Fruit fly (Drosophila melanogaster) whole organism, embryonic: ENCODE data around the gene SPARC.

Source experiments
- Awh ChIP-seq: fragments of 200-800 bp; sonication (Bioruptor generic); IDR thresholded peaks from 2 replicates; pipeline ENCODE4, ENCODE4 v1.3.6; 2022; ENCODE audit warnings: missing biosample characterization, missing genetic modification characterization
- B-H2 ChIP-seq: fragments of 200-800 bp; sonication (Bioruptor generic); optimal IDR thresholded peaks from 2 replicates; lab custom pipeline; 2018; ENCODE audit warnings: missing biosample characterization, mild to moderate bottlenecking, missing genetic modification characterization
- Blimp-1 ChIP-seq: fragments of 200-800 bp; sonication (Bioruptor generic); optimal IDR thresholded peaks from 3 replicates; lab custom pipeline; 2018; ENCODE audit warnings: missing biosample characterization, missing genetic modification characterization, mild to moderate bottlenecking, moderate library complexity, missing genetic modification reagents
- BtbVII ChIP-seq: fragments of 200-800 bp; sonication (Bioruptor generic); optimal IDR thresholded peaks from 3 replicates; lab custom pipeline; 2017; ENCODE audit warnings: missing biosample characterization, mild to moderate bottlenecking, missing genetic modification characterization
- C15 ChIP-seq: fragments of 200-800 bp; sonication (Bioruptor generic); IDR thresholded peaks from 3 replicates; pipeline ENCODE4 v1.3.6; 2022; ENCODE audit warnings: missing biosample characterization, missing genetic modification characterization
- CG1024 ChIP-seq: fragments of 200-800 bp; sonication (Bioruptor generic); IDR thresholded peaks from 2 replicates; pipeline ENCODE4 v1.3.6; 2022; ENCODE audit warnings: missing biosample characterization, missing genetic modification characterization
- CG10979 ChIP-seq: fragments of 200-800 bp; sonication (Bioruptor generic); optimal IDR thresholded peaks from 2 replicates; lab custom pipeline; 2018; ENCODE audit warnings: missing biosample characterization, mild to moderate bottlenecking, missing genetic modification characterization, moderate library complexity
- CG12299 ChIP-seq: fragments of 200-800 bp; sonication (Bioruptor generic); optimal IDR thresholded peaks from 2 replicates; lab custom pipeline; 2018; ENCODE audit warnings: missing biosample characterization, mild to moderate bottlenecking, missing genetic modification characterization
- CG12391 ChIP-seq: fragments of 200-800 bp; sonication (Bioruptor generic); optimal IDR thresholded peaks from 3 replicates; lab custom pipeline; 2018; ENCODE audit warnings: missing biosample characterization, mild to moderate bottlenecking, missing genetic modification characterization, moderate library complexity
- CG17829 ChIP-seq: fragments of 200-800 bp; optimal IDR thresholded peaks from 2 replicates; lab custom pipeline; 2019; ENCODE audit warnings: missing biosample characterization, mild to moderate bottlenecking, missing genetic modification characterization, moderate library complexity
- CG32767 ChIP-seq: fragments of 200-800 bp; sonication (Bioruptor generic); IDR thresholded peaks from 2 replicates; pipeline ENCODE4 v1.3.6; 2022; ENCODE audit warnings: missing biosample characterization, missing genetic modification characterization
- CG42726 ChIP-seq: fragments of 200-800 bp; sonication (Bioruptor generic); IDR thresholded peaks from 2 replicates; pipeline ENCODE4 v1.3.6; 2022; ENCODE audit warnings: missing biosample characterization, missing genetic modification characterization; ENCODE audit not compliant: partially characterized antibody
- CG4820 ChIP-seq: fragments of 200-800 bp; sonication (Bioruptor generic); optimal IDR thresholded peaks from 3 replicates; lab custom pipeline; 2016; ENCODE audit warnings: missing biosample characterization, missing genetic modification characterization
- CG7963 ChIP-seq: fragments of 200-800 bp; sonication (Bioruptor generic); IDR thresholded peaks from 3 replicates; pipeline ENCODE4 v1.3.6; 2022; ENCODE audit warnings: missing biosample characterization, missing genetic modification characterization; ENCODE audit not compliant: partially characterized antibody
- CG7987 ChIP-seq: fragments of 200-800 bp; sonication (Bioruptor generic); optimal IDR thresholded peaks from 2 replicates; lab custom pipeline; 2018; ENCODE audit warnings: missing biosample characterization, mild to moderate bottlenecking, missing genetic modification characterization, moderate library complexity
- CG8089 ChIP-seq: fragments of 200-800 bp; sonication (Bioruptor generic); optimal IDR thresholded peaks from 3 replicates; lab custom pipeline; 2016; ENCODE audit warnings: missing biosample characterization, missing genetic modification characterization
- CG8765 ChIP-seq: fragments of 200-800 bp; sonication (Bioruptor generic); IDR thresholded peaks from 2 replicates; pipeline ENCODE4 v1.3.6; 2022; ENCODE audit warnings: missing biosample characterization, missing genetic modification characterization
- CG8944 ChIP-seq: fragments of 200-800 bp; sonication (Bioruptor generic); optimal IDR thresholded peaks from 3 replicates; lab custom pipeline; 2016; ENCODE audit warnings: missing biosample characterization, missing genetic modification characterization
- Camta ChIP-seq: fragments of 200-800 bp; sonication (Bioruptor generic); optimal IDR thresholded peaks from 2 replicates; lab custom pipeline; 2016; ENCODE audit warnings: missing biosample characterization, missing genetic modification characterization
- D19B ChIP-seq: fragments of 200-800 bp; sonication (Bioruptor generic); optimal IDR thresholded peaks from 2 replicates; lab custom pipeline; 2017; ENCODE audit warnings: missing biosample characterization, mild to moderate bottlenecking, missing genetic modification characterization
- Doc3 ChIP-seq: fragments of 200-800 bp; sonication (Bioruptor generic); IDR thresholded peaks from 3 replicates; pipeline ENCODE4 v1.3.6; 2022; ENCODE audit warnings: missing biosample characterization, missing genetic modification characterization; ENCODE audit not compliant: partially characterized antibody
- Gsc ChIP-seq: fragments of 200-800 bp; sonication (Bioruptor generic); IDR thresholded peaks from 2 replicates; pipeline ENCODE4 v1.3.6; 2022; ENCODE audit warnings: missing biosample characterization, missing genetic modification characterization
- Hr51 ChIP-seq, 2 experiments: fragments of 200-800 bp; sonication (Bioruptor generic); optimal IDR thresholded peaks; 2 replicates in 1 of 2; 3 replicates in 1 of 2; lab custom pipeline; 2016 to 2018; ENCODE audit warnings: missing biosample characterization in 2 of 2, missing genetic modification characterization in 2 of 2, mild to moderate bottlenecking in 1 of 2, moderate library complexity in 1 of 2
- NC2β ChIP-seq: fragments of 200-800 bp; sonication (Bioruptor generic); optimal IDR thresholded peaks from 2 replicates; lab custom pipeline; 2016; ENCODE audit warnings: missing biosample characterization, missing genetic modification characterization
- Poxn ChIP-seq: fragments of 200-800 bp; sonication (Bioruptor generic); IDR thresholded peaks from 2 replicates; pipeline ENCODE4 v1.3.6; 2022; ENCODE audit warnings: missing biosample characterization, missing genetic modification characterization
- Side ChIP-seq: fragments of 200-800 bp; sonication (Bioruptor generic); optimal IDR thresholded peaks from 2 replicates; lab custom pipeline; 2016; ENCODE audit warnings: missing biosample characterization, missing genetic modification characterization
- Six4 ChIP-seq: fragments of 200-800 bp; sonication (Bioruptor generic); optimal IDR thresholded peaks from 2 replicates; lab custom pipeline; 2016; ENCODE audit warnings: missing biosample characterization, missing genetic modification characterization
- Tbp ChIP-seq: fragments of >200 bp; optimal IDR thresholded peaks from 2 replicates; lab custom pipeline; 2018; ENCODE audit warnings: missing biosample characterization, missing genetic modification characterization
- Xbp1 ChIP-seq: fragments of 200-800 bp; sonication (Bioruptor generic); optimal IDR thresholded peaks from 3 replicates; lab custom pipeline; 2016; ENCODE audit warnings: missing biosample characterization, mild to moderate bottlenecking, missing genetic modification characterization
- aop ChIP-seq: fragments of 200-800 bp; sonication (Bioruptor generic); IDR thresholded peaks from 2 replicates; pipeline ENCODE4 v1.3.6; 2022; ENCODE audit warnings: missing biosample characterization, missing genetic modification characterization
- bowl ChIP-seq: fragments of 200-800 bp; sonication (Bioruptor generic); IDR thresholded peaks from 2 replicates; pipeline ENCODE4 v1.3.6; 2022; ENCODE audit warnings: missing biosample characterization, missing genetic modification characterization
- cad ChIP-seq: fragments of >200 bp; optimal IDR thresholded peaks from 2 replicates; lab custom pipeline; 2017; ENCODE audit warnings: missing biosample characterization, missing genetic modification characterization
- chinmo ChIP-seq: fragments of 200-800 bp; sonication (Bioruptor generic); IDR thresholded peaks from 4 replicates; pipeline ENCODE4 v1.3.6; 2022; ENCODE audit warnings: missing biosample characterization, missing genetic modification characterization; ENCODE audit not compliant: partially characterized antibody
- dati ChIP-seq: fragments of 200-800 bp; sonication (Bioruptor generic); IDR thresholded peaks from 2 replicates; pipeline ENCODE4 v1.3.6; 2022; ENCODE audit warnings: missing biosample characterization, missing genetic modification characterization
- eyg ChIP-seq: fragments of 200-800 bp; sonication (Bioruptor generic); optimal IDR thresholded peaks from 3 replicates; lab custom pipeline; 2016; ENCODE audit warnings: missing biosample characterization, missing genetic modification characterization
- fd96Cb ChIP-seq: fragments of 200-800 bp; sonication (Bioruptor generic); optimal IDR thresholded peaks from 2 replicates; lab custom pipeline; 2018; ENCODE audit warnings: missing biosample characterization, mild to moderate bottlenecking, missing genetic modification characterization, moderate library complexity
- ftz-f1 ChIP-seq: fragments of 200-800 bp; sonication (Bioruptor generic); optimal IDR thresholded peaks from 2 replicates; lab custom pipeline; 2016; ENCODE audit warnings: missing biosample characterization, missing genetic modification characterization
- hkb ChIP-seq, 2 experiments: fragments of 200-800 bp in 1 of 2; fragments of >200 bp in 1 of 2; sonication (Bioruptor generic) in 1 of 2; IDR thresholded peaks in 1 of 2; optimal IDR thresholded peaks in 1 of 2; 2 replicates each; pipeline versions ENCODE4 v1.3.6 to Lab custom; 2017 to 2022; ENCODE audit warnings: missing biosample characterization in 1 of 2, missing genetic modification characterization in 1 of 2
- jigr1 ChIP-seq: fragments of 200-800 bp; sonication (Bioruptor generic); IDR thresholded peaks from 3 replicates; pipeline ENCODE4 v1.3.6; 2022; ENCODE audit warnings: missing biosample characterization, missing genetic modification characterization
- lmd ChIP-seq: fragments of 200-800 bp; sonication (Bioruptor generic); IDR thresholded peaks from 2 replicates; pipeline ENCODE4 v1.3.6; 2022; ENCODE audit warnings: missing biosample characterization, missing genetic modification characterization
- lola ChIP-seq, 3 experiments: fragments of >200 bp in 2 of 3; fragments of 200-800 bp in 1 of 3; sonication (Bioruptor generic) in 1 of 3; optimal IDR thresholded peaks; 2 replicates each; lab custom pipeline; 2017 to 2019; ENCODE audit warnings: missing biosample characterization in 3 of 3, missing genetic modification characterization in 3 of 3, mild to moderate bottlenecking in 1 of 3, moderate library complexity in 1 of 3
- nerfin-2 ChIP-seq: fragments of 200-800 bp; sonication (Bioruptor generic); IDR thresholded peaks from 2 replicates; pipeline ENCODE4 v1.3.6; 2022; ENCODE audit warnings: missing biosample characterization, missing genetic modification characterization; ENCODE audit not compliant: partially characterized antibody
- pan ChIP-seq, 4 experiments: fragments of >200 bp in 3 of 4; fragments of 200-800 bp in 1 of 4; sonication (Bioruptor generic) in 1 of 4; optimal IDR thresholded peaks in 3 of 4; IDR thresholded peaks in 1 of 4; 2 replicates each; pipeline versions ENCODE4 v1.3.6 to Lab custom; 2017 to 2022; ENCODE audit warnings: missing biosample characterization in 2 of 4, missing genetic modification characterization in 2 of 4, mixed read lengths in 1 of 4
- pum ChIP-seq: fragments of 200-800 bp; sonication (Bioruptor generic); optimal IDR thresholded peaks from 2 replicates; lab custom pipeline; 2016; ENCODE audit warnings: missing biosample characterization, missing genetic modification characterization
- salm ChIP-seq: fragments of 200-800 bp; sonication (Bioruptor generic); optimal IDR thresholded peaks from 2 replicates; lab custom pipeline; 2018; ENCODE audit warnings: missing biosample characterization, mild to moderate bottlenecking, missing genetic modification characterization
- shn ChIP-seq: fragments of 200-800 bp; sonication (Bioruptor generic); optimal IDR thresholded peaks from 3 replicates; lab custom pipeline; 2016; ENCODE audit warnings: missing biosample characterization, missing genetic modification characterization
- slbo ChIP-seq: fragments of 200-800 bp; sonication (Bioruptor generic); IDR thresholded peaks from 2 replicates; pipeline ENCODE4 v1.3.6; 2022; ENCODE audit warnings: missing biosample characterization, missing genetic modification characterization
- sug ChIP-seq: fragments of 200-800 bp; optimal IDR thresholded peaks from 2 replicates; lab custom pipeline; 2019; ENCODE audit warnings: missing biosample characterization, mild to moderate bottlenecking, missing genetic modification characterization, moderate library complexity
- vnd ChIP-seq: fragments of 200-800 bp; sonication (Bioruptor generic); IDR thresholded peaks from 3 replicates; pipeline ENCODE4 v1.3.6; 2022; ENCODE audit warnings: missing biosample characterization, missing genetic modification characterization; ENCODE audit not compliant: partially characterized antibody
- vvl ChIP-seq: fragments of 200-800 bp; sonication (Bioruptor generic); IDR thresholded peaks from 2 replicates; pipeline ENCODE4 v1.3.6; 2022; ENCODE audit warnings: missing biosample characterization, missing genetic modification characterization
- z ChIP-seq: fragments of 200-800 bp; sonication (Bioruptor generic); IDR thresholded peaks from 3 replicates; pipeline ENCODE4 v1.3.6; 2022; ENCODE audit warnings: missing biosample characterization, missing genetic modification characterization

Gene SPARC

dm6 chr3R:26853699-26854098, 18.1 kb downstream of the SPARC start (continued):
- TF ChIP-seq Side (GFP tag; lab: Kevin White, UChicago) = no peak
- no peak for TF ChIP-seq B-H2
- no peak for TF ChIP-seq cad (GFP tag; lab: Kevin White, UChicago)
- TF ChIP-seq CG1024 (GFP tag; lab: Robert Waterston, UW) = no peak
- TF ChIP-seq fd96Cb = no peak
- no peak for TF ChIP-seq z (GFP tag; lab: Robert Waterston, UW)
- no peak for TF ChIP-seq Six4 (GFP tag; lab: Kevin White, UChicago)
- TF ChIP-seq CG42726 = no peak
- TF ChIP-seq sug = no peak
- no peak for TF ChIP-seq Poxn (GFP tag; lab: Robert Waterston, UW)
- TF ChIP-seq CG17829 (tag; lab: Kevin White, UChicago) = no peak
- TF ChIP-seq CG32767 = no peak
- no peak for TF ChIP-seq jigr1
- TF ChIP-seq CG4820 (GFP tag; lab: Kevin White, UChicago) = no peak
- TF ChIP-seq Camta (GFP tag; lab: Kevin White, UChicago) = no peak
- TF ChIP-seq Blimp-1 = no peak
- TF ChIP-seq vnd (GFP tag; lab: Robert Waterston, UW) = no peak
- TF ChIP-seq BtbVII (GFP tag; lab: Kevin White, UChicago) = no peak
- TF ChIP-seq lola (GFP tag; optimal IDR thresholded peaks at IDR 0.05; lab: Kevin White, UChicago) = no peak
- TF ChIP-seq nerfin-2 (GFP tag; lab: Robert Waterston, UW) = no peak
- TF ChIP-seq ftz-f1 (GFP tag; lab: Kevin White, UChicago) = no peak
- TF ChIP-seq slbo (GFP tag; lab: Robert Waterston, UW) = peak; percentile 66
- TF ChIP-seq CG12391 (tag; lab: Kevin White, UChicago) = no peak
- TF ChIP-seq pum (GFP tag; lab: Kevin White, UChicago) = no peak
- peak in 1 of 2 experiments; percentile 5 for TF ChIP-seq Hr51 (GFP tag; optimal IDR thresholded peaks at IDR 0.05; lab: Kevin White, UChicago)
- peak; percentile 1 for TF ChIP-seq CG8944 (GFP tag; lab: Kevin White, UChicago)
- no peak for TF ChIP-seq CG8089
- no peak for TF ChIP-seq D19B (GFP tag; lab: Kevin White, UChicago)
- TF ChIP-seq bowl (GFP tag; lab: Robert Waterston, UW) = no peak
- TF ChIP-seq Doc3 (GFP tag; lab: Robert Waterston, UW) = no peak
- no peak for TF ChIP-seq CG12299 (tag; lab: Kevin White, UChicago)
- no peak for TF ChIP-seq CG10979 (tag; lab: Kevin White, UChicago)
- no peak for TF ChIP-seq dati (GFP tag; lab: Robert Waterston, UW)
- TF ChIP-seq salm = no peak
- peak; percentile 43; the same call in 1 of the 2 replicates for TF ChIP-seq lmd (GFP tag; lab: Robert Waterston, UW)
- no peak for TF ChIP-seq Gsc (GFP tag; lab: Robert Waterston, UW)
- TF ChIP-seq chinmo (GFP tag; lab: Robert Waterston, UW) = no peak
- peak; percentile 26 for TF ChIP-seq Xbp1 (GFP tag; lab: Kevin White, UChicago)
- no peak for TF ChIP-seq CG7987
- TF ChIP-seq eyg (GFP tag; lab: Kevin White, UChicago) = no peak
- no peak for TF ChIP-seq CG7963 (GFP tag; lab: Robert Waterston, UW)
- TF ChIP-seq C15 = no peak
- TF ChIP-seq hkb (optimal IDR thresholded peaks at IDR 0.05; lab: Kevin White, UChicago) = no peak
- 0 out of 2 replicates have a peak, but pooled peaks have one; percentile 31 for TF ChIP-seq hkb (GFP tag; IDR thresholded peaks at IDR 0.05; lab: Robert Waterston, UW)
- TF ChIP-seq NC2β (GFP tag; lab: Kevin White, UChicago) = no peak
- TF ChIP-seq aop (GFP tag; lab: Robert Waterston, UW) = no peak
- TF ChIP-seq Awh (GFP tag; lab: Robert Waterston, UW) = no peak
- no peak for TF ChIP-seq Tbp (GFP tag; lab: Kevin White, UChicago)
- no peak for TF ChIP-seq pan (optimal IDR thresholded peaks at IDR 0.05; lab: Kevin White, UChicago)
- TF ChIP-seq pan (GFP tag; optimal IDR thresholded peaks at IDR 0.05 in 1 of 2, IDR thresholded peaks at IDR 0.05 in 1 of 2) = no peak
- TF ChIP-seq vvl (GFP tag; lab: Robert Waterston, UW) = peak; percentile 51
- TF ChIP-seq CG8765 (GFP tag; lab: Robert Waterston, UW) = no peak
- TF ChIP-seq shn = no peak
